Fruit fly (Drosophila melanogaster): ENCODE data around the gene CG43061.

Gene CG43061

dm6 chr3R:8027203-8027688 is 22.2 kb upstream of the CG43061 start (continued):
- TF ChIP-seq sens (GFP tag): no peak
- no peak for TF ChIP-seq CG17186 (GFP tag; optimal IDR thresholded peaks at IDR 0.05)
- TF ChIP-seq Hr51 (GFP tag; optimal IDR thresholded peaks at IDR 0.05): peak; percentile 41 to 96
- TF ChIP-seq CG6654 (GFP tag; optimal IDR thresholded peaks at IDR 0.05): peak; percentile 45
- TF ChIP-seq Hr78 (GFP tag; optimal IDR thresholded peaks at IDR 0.05): peak in 1 of 2 experiments; percentile 76
- TF ChIP-seq corto (GFP tag; optimal IDR thresholded peaks at IDR 0.05): peak; percentile 29
- TF ChIP-seq z (GFP tag; IDR thresholded peaks at IDR 0.05): no peak
- TF ChIP-seq CG12942 (GFP tag; optimal IDR thresholded peaks at IDR 0.05): peak; percentile 81
- 0 out of 3 replicates have a peak, but pooled peaks have one; percentile 48 for TF ChIP-seq H15 (GFP tag; IDR thresholded peaks at IDR 0.05)
- TF ChIP-seq CG17829 (tag; optimal IDR thresholded peaks at IDR 0.05): peak; percentile 83
- no peak for TF ChIP-seq twi (tag; optimal IDR thresholded peaks at IDR 0.05)
- TF ChIP-seq NC2α (GFP tag; optimal IDR thresholded peaks at IDR 0.05): no peak
- peak; percentile 58 for TF ChIP-seq YL-1 (GFP tag; optimal IDR thresholded peaks at IDR 0.05)
- TF ChIP-seq PHDP (tag; optimal IDR thresholded peaks at IDR 0.05): peak; percentile 95
- TF ChIP-seq Blimp-1 (GFP tag; optimal IDR thresholded peaks at IDR 0.05): peak; percentile 86
- peak; percentile 94 for TF ChIP-seq CG12391 (tag; optimal IDR thresholded peaks at IDR 0.05)
- peak; percentile 91 for TF ChIP-seq NfI (GFP tag; optimal IDR thresholded peaks at IDR 0.05)
- TF ChIP-seq CG14710 (tag; optimal IDR thresholded peaks at IDR 0.05): peak; percentile 83
- no peak for TF ChIP-seq luna (GFP tag; optimal IDR thresholded peaks at IDR 0.05)
- TF ChIP-seq CG4404 (GFP tag; IDR thresholded peaks at IDR 0.05): peak; percentile 36; the same call in 1 of the 2 replicates
- peak; percentile 49; the same call in 2 of the 3 replicates for TF ChIP-seq ase (GFP tag; IDR thresholded peaks at IDR 0.05)
- TF ChIP-seq Camta (GFP tag; optimal IDR thresholded peaks at IDR 0.05): no peak
- TF ChIP-seq Mad (GFP tag; optimal IDR thresholded peaks at IDR 0.05): peak; percentile 34
- no peak for TF ChIP-seq pum (GFP tag; optimal IDR thresholded peaks at IDR 0.05)
- TF ChIP-seq sna (GFP tag; IDR thresholded peaks at IDR 0.05; ENCODE audit: partially characterized antibody): no peak
- peak; percentile 75; the same call in 2 of the 3 replicates for TF ChIP-seq ken (GFP tag; IDR thresholded peaks at IDR 0.05)
- no peak for TF ChIP-seq ab (GFP tag; optimal IDR thresholded peaks at IDR 0.05)
- no peak for TF ChIP-seq cad (GFP tag; optimal IDR thresholded peaks at IDR 0.05)
- TF ChIP-seq Nf-YC (tag; optimal IDR thresholded peaks at IDR 0.05): peak; percentile 74
- TF ChIP-seq CG15601 (tag; optimal IDR thresholded peaks at IDR 0.05): peak; percentile 92
- TF ChIP-seq ems (GFP tag; optimal IDR thresholded peaks at IDR 0.05): peak; percentile 42
- TF ChIP-seq CG12744 (GFP tag; optimal IDR thresholded peaks at IDR 0.05): no peak
- TF ChIP-seq NC2β (GFP tag; optimal IDR thresholded peaks at IDR 0.05): no peak
- peak; percentile 91 for TF ChIP-seq CG18599 (GFP tag; optimal IDR thresholded peaks at IDR 0.05)
- TF ChIP-seq al (GFP tag; IDR thresholded peaks at IDR 0.05): peak; percentile 54
- no peak; the same call in 2 of the 3 replicates for TF ChIP-seq CG34224 (GFP tag; IDR thresholded peaks at IDR 0.05; ENCODE audit: partially characterized antibody)
- TF ChIP-seq gcm (GFP tag; optimal IDR thresholded peaks at IDR 0.05): peak; percentile 93
- no peak for TF ChIP-seq dan (GFP tag; IDR thresholded peaks at IDR 0.05)
- TF ChIP-seq grn (GFP tag; optimal IDR thresholded peaks at IDR 0.05): no peak
- TF ChIP-seq CG31441 (GFP tag; IDR thresholded peaks at IDR 0.05): peak; percentile 88
- TF ChIP-seq kay (GFP tag; optimal IDR thresholded peaks at IDR 0.05): peak; percentile 15
- TF ChIP-seq CG18011 (GFP tag; optimal IDR thresholded peaks at IDR 0.05): peak; percentile 40
- no peak for TF ChIP-seq CG7271 (tag; optimal IDR thresholded peaks at IDR 0.05)
- peak; percentile 45 to 66 for TF ChIP-seq Pdp1 (GFP tag; optimal IDR thresholded peaks at IDR 0.05)
- peak; percentile 53; the same call in 2 of the 3 replicates for TF ChIP-seq Aef1 (GFP tag; IDR thresholded peaks at IDR 0.05)
- peak; percentile 81 for TF ChIP-seq BtbVII (GFP tag; optimal IDR thresholded peaks at IDR 0.05)
- TF ChIP-seq CG12155 (GFP tag; optimal IDR thresholded peaks at IDR 0.05): peak; percentile 76
- no peak for TF ChIP-seq CG1647 (GFP tag; optimal IDR thresholded peaks at IDR 0.05)
- peak; percentile 81 for TF ChIP-seq Fer3 (tag; optimal IDR thresholded peaks at IDR 0.05)
- no peak for TF ChIP-seq h (optimal IDR thresholded peaks at IDR 0.05)

Data from whole organism, embryonic.